Fruit fly (Drosophila melanogaster) S2 (cell line): ENCODE data around the gene CG11345.

ENCODE experiments used
- CG8478 ChIP-seq: fragments of >200 bp; optimal IDR thresholded peaks from 2 replicates; lab custom pipeline; 2018
- CTCF ChIP-seq, 2 experiments: fragments of >200 bp; optimal IDR thresholded peaks; 2 replicates each; lab custom pipeline; 2018

DNA sequence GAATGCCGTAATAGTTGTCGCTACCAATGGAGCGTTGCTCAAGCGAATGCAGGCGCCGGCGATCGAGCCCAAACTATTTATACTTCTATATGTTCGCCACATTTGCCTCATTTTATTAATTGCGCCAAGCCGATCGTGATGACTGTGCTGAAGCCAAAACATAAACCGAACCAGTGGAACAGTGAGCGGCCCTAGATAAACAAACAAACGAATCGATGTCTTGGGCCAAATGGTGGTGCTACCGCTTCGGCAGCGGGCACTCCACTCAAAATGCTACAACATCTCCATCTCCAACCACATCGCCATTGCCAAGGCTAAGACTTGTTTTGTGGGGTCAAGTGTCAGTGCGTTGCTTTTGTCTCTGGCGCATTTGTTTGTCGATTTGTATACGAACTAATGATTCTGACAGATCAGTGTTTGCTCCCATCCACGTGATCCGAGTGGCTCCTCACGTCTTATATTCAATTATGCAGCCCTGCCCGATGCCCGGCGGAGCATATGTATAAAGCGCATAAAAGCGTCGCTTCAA is 5.9 kb upstream of the CG11345 start, which contains the start of gene CG15024:
- TF ChIP-seq CTCF (optimal IDR thresholded peaks at IDR 0.05; lab: Kevin White, UChicago) (no peak), CG8478 (lab: Kevin White, UChicago) (no peak)
